Worm (Caenorhabditis elegans): ENCODE data around the gene R07H5.9.
A peak's percentile ranks its signal among the peaks of the same experiment; 100 is the strongest.

The R07H5.9 gene

DNA sequence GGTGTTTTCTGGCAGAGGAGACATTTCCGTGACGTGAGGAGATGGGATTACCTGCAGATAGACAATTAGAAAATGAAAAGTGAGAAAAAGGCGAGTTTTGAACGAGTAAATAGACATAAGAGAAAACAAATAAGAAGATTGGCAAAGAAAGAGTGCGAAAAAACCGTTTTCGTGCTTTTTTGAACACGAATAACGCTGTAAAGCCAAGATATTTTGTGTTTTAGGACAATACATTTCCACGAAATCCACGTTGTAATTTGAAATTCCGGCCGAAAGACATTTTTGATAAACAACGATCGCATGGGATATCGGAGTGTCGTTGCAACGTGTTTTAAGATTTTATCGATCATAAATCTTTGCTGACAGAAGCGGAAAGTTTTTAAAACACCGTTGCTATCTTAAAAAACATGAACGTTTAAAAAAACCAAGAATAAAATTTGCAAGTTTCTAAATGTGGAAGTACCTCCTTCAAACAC is 3.5 kb downstream of the R07H5.9 start, which contains the start of gene adk-1:
Gene adk-1 (minus strand): TSS at position 51 of the 476 bp plus-strand sequence.
- TF ChIP-seq attf-3 (GFP tag; conservative IDR thresholded peaks at IDR 0.05): peak; percentile 83
- no peak for TF ChIP-seq rec-8 (tag; optimal IDR thresholded peaks at IDR 0.05)
- no peak for TF ChIP-seq lin-26 (GFP tag; IDR thresholded peaks at IDR 0.05)
- TF ChIP-seq F39B2.1 (GFP tag; IDR thresholded peaks at IDR 0.05): no peak
- TF ChIP-seq let-607 (tag; optimal IDR thresholded peaks at IDR 0.05): no peak
- TF ChIP-seq gei-17 (GFP tag; optimal IDR thresholded peaks at IDR 0.05): no peak
- TF ChIP-seq athp-1 (tag; optimal IDR thresholded peaks at IDR 0.05): no peak

DNA sequence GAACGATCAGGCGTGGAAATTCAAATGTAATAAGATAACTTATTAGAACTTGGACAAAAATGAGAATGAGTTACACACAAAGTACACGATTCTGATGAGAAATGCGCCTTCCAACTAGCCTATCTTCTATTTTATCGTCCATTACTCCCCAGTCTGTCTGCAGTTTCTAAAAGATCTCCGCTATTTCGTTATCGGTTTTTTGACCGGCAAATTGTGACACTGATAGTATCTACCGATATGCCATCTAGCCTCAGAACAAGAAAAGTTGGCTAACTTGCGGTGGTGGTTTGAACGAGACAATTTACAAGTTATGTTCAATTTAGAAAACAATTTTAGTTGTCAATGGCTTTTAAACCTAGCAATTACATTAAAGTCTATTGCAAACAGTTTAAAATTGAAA is 4.3 kb downstream of the R07H5.9 start:
- TF ChIP-seq snpc-1.1 (tag; optimal IDR thresholded peaks at IDR 0.05; ENCODE audit: insufficient read depth) (no peak), nhr-80 (tag; optimal IDR thresholded peaks at IDR 0.05) (peak; percentile 70)

DNA sequence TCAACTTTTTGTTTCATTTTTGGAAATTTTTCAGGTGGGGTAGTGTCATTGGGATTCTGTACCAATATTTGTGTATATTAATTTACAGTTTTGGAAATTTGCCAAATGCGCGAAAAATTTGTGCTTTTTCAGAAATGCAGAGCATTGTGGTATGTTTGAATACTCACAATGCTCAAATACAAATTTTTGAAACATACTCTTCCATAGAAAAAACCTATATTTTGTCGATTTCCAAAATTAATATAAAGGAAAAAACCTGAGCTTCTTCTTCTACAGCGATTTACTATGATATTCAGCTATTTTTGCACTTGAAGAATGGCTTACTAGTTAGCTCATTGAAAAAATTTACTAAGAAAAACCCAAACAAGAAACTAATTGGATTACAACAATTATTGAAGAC is 5.7 kb downstream of the R07H5.9 start:
- no peak for TF ChIP-seq F37B4.10 (GFP tag; IDR thresholded peaks at IDR 0.05)
- no peak for TF ChIP-seq tbx-9 (tag; optimal IDR thresholded peaks at IDR 0.05; ENCODE audit: borderline replicate concordance)
- no peak for TF ChIP-seq F22D6.2 (tag; optimal IDR thresholded peaks at IDR 0.05)
- TF ChIP-seq mes-4 (tag; optimal IDR thresholded peaks at IDR 0.05): no peak
- TF ChIP-seq F57C9.4 (tag; optimal IDR thresholded peaks at IDR 0.05): no peak
- TF ChIP-seq bed-2 (GFP tag; IDR thresholded peaks at IDR 0.05): no peak
- TF ChIP-seq athp-1 (tag; optimal IDR thresholded peaks at IDR 0.05): no peak
- TF ChIP-seq hlh-12 (tag; optimal IDR thresholded peaks at IDR 0.05): no peak
- TF ChIP-seq madf-8 (GFP tag; conservative IDR thresholded peaks at IDR 0.05): no peak
- no peak for TF ChIP-seq F55B11.4 (tag; optimal IDR thresholded peaks at IDR 0.05; ENCODE audit: borderline replicate concordance, insufficient read depth)

DNA sequence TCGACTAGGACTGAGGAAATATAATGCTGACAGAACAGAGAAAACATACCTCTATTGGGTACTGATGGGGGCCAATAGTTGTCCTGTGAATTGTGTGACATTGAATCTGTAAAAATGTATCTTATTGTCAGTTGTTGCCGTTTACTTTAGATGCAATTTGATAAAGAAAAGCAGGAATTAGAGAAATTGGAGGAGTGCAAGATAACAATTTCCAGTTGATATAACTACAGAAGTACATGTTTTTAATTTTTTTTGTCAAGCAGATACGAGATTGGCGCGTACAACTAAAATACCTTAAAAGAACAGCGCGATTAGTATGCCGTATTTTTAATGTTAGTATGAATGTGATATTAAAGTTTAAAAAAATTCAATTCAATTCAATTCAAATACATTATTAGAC is 10.8 kb downstream of the R07H5.9 start, which contains the start of gene zip-6:
Gene zip-6 (minus strand): TSS at position 101 of the 400 bp plus-strand sequence.
- TF ChIP-seq madf-10 (tag; optimal IDR thresholded peaks at IDR 0.05): no peak
- TF ChIP-seq F39B2.1 (GFP tag; IDR thresholded peaks at IDR 0.05): no peak
- no peak for TF ChIP-seq F22D6.2 (tag; optimal IDR thresholded peaks at IDR 0.05)
- TF ChIP-seq ZK185.1 (tag; optimal IDR thresholded peaks at IDR 0.05; ENCODE audit: poor library complexity, severe bottlenecking): no peak
- TF ChIP-seq lin-26 (GFP tag; IDR thresholded peaks at IDR 0.05): no peak
- no peak for TF ChIP-seq madf-6 (GFP tag; IDR thresholded peaks at IDR 0.05)
- TF ChIP-seq snpc-4 (GFP tag; optimal IDR thresholded peaks at IDR 0.05): no peak
- TF ChIP-seq snpc-4 (tag; optimal IDR thresholded peaks at IDR 0.05): no peak
- no peak for TF ChIP-seq nhr-90 (tag; optimal IDR thresholded peaks at IDR 0.05)
- no peak for TF ChIP-seq attf-5 (GFP tag; optimal IDR thresholded peaks at IDR 0.05)
- TF ChIP-seq ztf-25 (GFP tag; IDR thresholded peaks at IDR 0.05): no peak
- no peak for TF ChIP-seq rec-8 (tag; optimal IDR thresholded peaks at IDR 0.05)
- TF ChIP-seq tbx-9 (tag; optimal IDR thresholded peaks at IDR 0.05; ENCODE audit: borderline replicate concordance): no peak
- no peak for TF ChIP-seq somi-1 (GFP tag; optimal IDR thresholded peaks at IDR 0.05)
- TF ChIP-seq ztf-18 (tag; optimal IDR thresholded peaks at IDR 0.05): no peak
- no peak for TF ChIP-seq lin-40 (tag; optimal IDR thresholded peaks at IDR 0.05)

DNA sequence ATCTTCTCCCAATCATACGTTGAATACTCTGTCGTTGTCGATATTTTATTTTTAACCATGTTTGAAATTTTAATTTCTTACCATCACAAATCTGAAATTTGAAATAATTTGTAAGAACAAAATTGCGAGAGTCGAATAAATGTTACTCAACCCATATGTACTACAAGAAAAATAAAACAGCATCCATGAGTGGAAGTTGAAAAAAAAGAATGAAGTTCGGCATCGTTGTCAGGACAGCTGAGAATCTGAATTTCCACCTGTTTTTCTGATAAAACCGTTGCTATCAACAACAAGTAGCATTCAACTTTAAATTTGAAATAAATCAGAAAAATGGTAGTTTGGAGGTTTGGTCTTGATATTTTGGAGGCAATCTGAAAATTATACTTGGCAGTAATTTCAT is 16.6 kb downstream of the R07H5.9 start, which contains the start of gene C29F4.3:
Gene C29F4.3 (minus strand): TSS at position 101 of the 400 bp plus-strand sequence.
- TF ChIP-seq him-1 (tag; optimal IDR thresholded peaks at IDR 0.05) (no peak), F23B12.7 (tag; optimal IDR thresholded peaks at IDR 0.05; ENCODE audit: insufficient read depth) (no peak), lin-35 (GFP tag; optimal IDR thresholded peaks at IDR 0.05) (no peak), lsl-1 (GFP tag; optimal IDR thresholded peaks at IDR 0.05) (no peak), C06A6.2 (GFP tag; conservative IDR thresholded peaks at IDR 0.05) (no peak), F22D6.2 (tag; optimal IDR thresholded peaks at IDR 0.05) (no peak), ztf-3 (GFP tag; optimal IDR thresholded peaks at IDR 0.05) (no peak), ekl-4 (GFP tag; IDR thresholded peaks at IDR 0.05) (no peak), nfyb-1 (GFP tag; IDR thresholded peaks at IDR 0.05) (no peak), atf-7 (tag; optimal IDR thresholded peaks at IDR 0.05) (no peak), attf-6 (GFP tag; IDR thresholded peaks at IDR 0.05) (no peak), madf-6 (GFP tag; IDR thresholded peaks at IDR 0.05) (no peak), K11D2.4 (GFP tag; IDR thresholded peaks at IDR 0.05) (no peak), nhr-120 (GFP tag; IDR thresholded peaks at IDR 0.05) (no peak), ceh-79 (tag; optimal IDR thresholded peaks at IDR 0.05) (no peak)

Measured in whole organism, young adult.